Fruit fly (Drosophila melanogaster): ENCODE data around the gene CG15531.

CG15531 gene

DNA sequence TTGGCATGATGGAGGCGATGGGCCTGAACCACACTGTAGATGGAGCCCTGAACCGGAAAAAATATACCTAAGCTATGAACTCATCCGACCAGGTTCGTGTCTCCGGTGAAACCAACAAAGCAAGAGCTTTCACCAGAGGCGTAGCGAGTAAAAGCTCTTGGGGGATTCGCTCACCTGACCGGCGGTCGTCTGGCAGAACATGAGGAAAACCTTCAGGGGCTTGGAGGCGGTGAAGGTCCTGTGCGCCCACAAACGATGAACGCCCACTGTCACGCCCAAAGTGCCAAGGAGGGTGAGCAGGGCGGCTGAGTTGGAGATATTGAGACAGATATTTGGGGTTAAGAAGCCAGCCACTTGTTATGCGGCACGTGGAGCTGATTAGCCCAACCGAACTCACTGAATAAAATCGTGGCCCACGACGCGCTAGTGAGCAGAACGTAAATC lies 400 bp downstream of the CG15531 start (continued):
- TF ChIP-seq Awh (GFP tag; IDR thresholded peaks at IDR 0.05) (0 out of 2 replicates have a peak, but pooled peaks have one; percentile 5), Hmx (GFP tag; optimal IDR thresholded peaks at IDR 0.05) (no peak), inv (GFP tag; IDR thresholded peaks at IDR 0.05; ENCODE audit: partially characterized antibody) (no peak), CG14014 (GFP tag; IDR thresholded peaks at IDR 0.05) (no peak), Dip2 (GFP tag; IDR thresholded peaks at IDR 0.05) (no peak), CG13123 (GFP tag; optimal IDR thresholded peaks at IDR 0.05) (no peak), CG12236 (GFP tag; optimal IDR thresholded peaks at IDR 0.05) (no peak), Lim3 (GFP tag; IDR thresholded peaks at IDR 0.05) (no peak), E2f1 (GFP tag; IDR thresholded peaks at IDR 0.05) (peak; percentile 55), CG4282 (GFP tag; optimal IDR thresholded peaks at IDR 0.05) (no peak), zen2 (GFP tag; IDR thresholded peaks at IDR 0.05; ENCODE audit: partially characterized antibody) (no peak), gcm (GFP tag; optimal IDR thresholded peaks at IDR 0.05) (no peak), CG11696 (GFP tag; IDR thresholded peaks at IDR 0.05) (no peak), Sry-δ (GFP tag; optimal IDR thresholded peaks at IDR 0.05) (peak; percentile 5), HLH4C (GFP tag; IDR thresholded peaks at IDR 0.05; ENCODE audit: partially characterized antibody) (no peak), en (GFP tag; optimal IDR thresholded peaks at IDR 0.05) (no peak), Fer2 (tag; optimal IDR thresholded peaks at IDR 0.05) (peak; percentile 20), jing (GFP tag; optimal IDR thresholded peaks at IDR 0.05) (no peak), CG34224 (GFP tag; IDR thresholded peaks at IDR 0.05; ENCODE audit: partially characterized antibody) (no peak), pho (GFP tag; optimal IDR thresholded peaks at IDR 0.05) (peak; percentile 48), ken (GFP tag; IDR thresholded peaks at IDR 0.05) (peak; percentile 68; the same call in 2 of the 3 replicates), psq (GFP tag; optimal IDR thresholded peaks at IDR 0.05) (no peak), croc (GFP tag; conservative IDR thresholded peaks at IDR 0.05) (no peak), CG18619 (GFP tag; optimal IDR thresholded peaks at IDR 0.05) (no peak), Drgx (GFP tag; IDR thresholded peaks at IDR 0.05) (peak; percentile 35; the same call in 1 of the 2 replicates), Sin3A (optimal IDR thresholded peaks at IDR 0.05) (no peak), al (GFP tag; IDR thresholded peaks at IDR 0.05) (peak; percentile 69), Ssrp (tag; optimal IDR thresholded peaks at IDR 0.05) (no peak), bowl (GFP tag; IDR thresholded peaks at IDR 0.05) (no peak), ara (GFP tag; IDR thresholded peaks at IDR 0.05) (0 out of 2 replicates have a peak, but pooled peaks have one; percentile 49), cas (GFP tag; IDR thresholded peaks at IDR 0.05) (no peak), crp (GFP tag; optimal IDR thresholded peaks at IDR 0.05) (no peak), Oaz (GFP tag; IDR thresholded peaks at IDR 0.05) (0 out of 2 replicates have a peak, but pooled peaks have one; percentile 14), CG31365 (tag; optimal IDR thresholded peaks at IDR 0.05) (peak; percentile 58), D19B (GFP tag; optimal IDR thresholded peaks at IDR 0.05) (no peak), gem (tag; optimal IDR thresholded peaks at IDR 0.05) (peak; percentile 38), CG2678 (tag; optimal IDR thresholded peaks at IDR 0.05) (peak; percentile 59), CG8290 (GFP tag; optimal IDR thresholded peaks at IDR 0.05) (no peak), CG8290 (tag; optimal IDR thresholded peaks at IDR 0.05) (peak in 1 of 2 experiments; percentile 86), CG12391 (tag; optimal IDR thresholded peaks at IDR 0.05) (peak; percentile 8), slp2 (GFP tag; optimal IDR thresholded peaks at IDR 0.05) (peak; percentile 4), CG12659 (GFP tag; optimal IDR thresholded peaks at IDR 0.05) (peak; percentile 47), Max (GFP tag; optimal IDR thresholded peaks at IDR 0.05) (peak; percentile 25), hb (GFP tag; IDR thresholded peaks at IDR 0.05; ENCODE audit: partially characterized antibody) (no peak), CG4820 (GFP tag; optimal IDR thresholded peaks at IDR 0.05) (no peak), CG9817 (tag; optimal IDR thresholded peaks at IDR 0.05) (peak; percentile 46), Myb (GFP tag; optimal IDR thresholded peaks at IDR 0.05) (peak; percentile 42), vnd (GFP tag; IDR thresholded peaks at IDR 0.05; ENCODE audit: partially characterized antibody) (no peak), CG3163 (GFP tag; optimal IDR thresholded peaks at IDR 0.05) (peak; percentile 20), CG9609 (GFP tag; optimal IDR thresholded peaks at IDR 0.05) (peak; percentile 13), ase (GFP tag; IDR thresholded peaks at IDR 0.05) (peak; percentile 43; the same call in 1 of the 3 replicates), lbe (GFP tag; optimal IDR thresholded peaks at IDR 0.05) (no peak)

All from whole organism, embryonic.